Worm (Caenorhabditis elegans) whole organism, young adult: ENCODE measurements around the gene fbxb-46.

Experiments
- hmg-20 ChIP-seq: fragments of 200-800 bp; sonication (Bioruptor generic); IDR thresholded peaks from 2 replicates; pipeline ENCODE4 v1.3.6; 2022; ENCODE audit warnings: missing genetic modification reagents, missing genetic modification characterization, missing compliant biosample characterization
- madf-3 ChIP-seq: fragments of 200-800 bp; sonication (Bioruptor generic); IDR thresholded peaks from 2 replicates; pipeline ENCODE4 v1.3.6; 2022; ENCODE audit warnings: missing genetic modification reagents, missing genetic modification characterization, missing compliant biosample characterization

- TF ChIP-seq madf-3 (GFP tag; lab: Robert Waterston, UW) (no peak), hmg-20 (GFP tag; lab: Robert Waterston, UW) (no peak)
Measured at ce11 chrII:1606079-1606478, 35.1 kb upstream of the fbxb-46 start, which contains the start of gene bath-33.
